Fruit fly (Drosophila melanogaster): Measurements from ENCODE around the gene ND-51.

DNA sequence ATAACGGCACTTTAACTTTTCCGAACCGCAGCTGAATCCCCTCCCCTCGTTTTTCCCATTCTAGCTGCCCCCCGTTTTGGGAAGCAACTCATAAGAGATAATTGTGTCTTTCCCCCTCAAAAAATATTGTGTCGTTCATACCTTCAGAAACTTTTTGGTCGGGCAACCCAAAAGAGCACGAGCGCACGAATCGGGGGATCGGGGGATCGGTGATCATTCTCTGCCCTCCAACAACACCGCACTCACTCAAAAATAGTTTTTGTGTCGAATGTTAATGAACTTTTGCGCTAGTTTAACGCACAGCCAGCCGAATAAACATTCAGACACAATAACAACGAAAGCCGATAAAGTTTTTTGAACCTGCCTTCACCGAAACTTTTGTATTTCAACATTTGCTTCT is 27.8 kb upstream of the ND-51 start:
- TF ChIP-seq kay (GFP tag; ENCODE audit: borderline replicate concordance), result no peak
- TF ChIP-seq cnc (optimal IDR thresholded peaks at IDR 0.05), result no peak
- TF ChIP-seq Mnt (GFP tag; optimal IDR thresholded peaks at IDR 0.05), result no peak
- TF ChIP-seq Hr96 (GFP tag; optimal IDR thresholded peaks at IDR 0.05), result no peak
- no peak for TF ChIP-seq CG5204 (GFP tag; optimal IDR thresholded peaks at IDR 0.05)
- TF ChIP-seq CG14711 (tag; optimal IDR thresholded peaks at IDR 0.05), result no peak
- no peak for TF ChIP-seq ovo (GFP tag; optimal IDR thresholded peaks at IDR 0.05)
